Worm (Caenorhabditis elegans): ENCODE results near the gene T12D8.9.

DNA sequence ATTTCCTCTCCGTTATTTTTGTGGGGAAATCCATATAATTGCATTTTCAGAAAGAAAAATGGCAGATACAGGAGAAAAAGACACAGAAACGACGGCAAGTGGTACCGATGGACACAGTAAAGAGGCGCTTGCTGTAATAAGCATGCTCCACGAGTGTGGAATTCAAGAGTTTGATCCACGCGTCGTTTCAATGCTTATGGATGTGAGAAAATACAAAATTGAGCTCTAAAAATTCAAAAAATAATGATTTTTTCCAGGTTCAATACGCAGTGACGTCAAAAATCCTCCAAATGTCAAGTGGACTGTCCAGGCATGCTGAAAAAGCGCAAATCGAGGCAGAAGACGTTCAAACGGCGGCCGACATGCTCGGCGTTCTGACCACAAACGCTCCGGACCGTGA, 7.3 kb downstream of the T12D8.9 start, which contains the start of gene taf-9:
- TF ChIP-seq med-1 (GFP tag; optimal IDR thresholded peaks at IDR 0.05; ENCODE audit: insufficient read depth) (no peak), flt-1 (GFP tag; IDR thresholded peaks at IDR 0.05) (no peak), T22C8.4 (GFP tag; IDR thresholded peaks at IDR 0.05) (no peak), klf-2 (GFP tag; conservative IDR thresholded peaks at IDR 0.05) (no peak), ref-1 (GFP tag; conservative IDR thresholded peaks at IDR 0.05) (no peak), ztf-23 (GFP tag; IDR thresholded peaks at IDR 0.05) (no peak), cog-1 (tag; optimal IDR thresholded peaks at IDR 0.05) (no peak)
